Worm (Caenorhabditis elegans): Measurements from ENCODE around the gene W01D2.6.

ce11 chrII:14799367-14799766 lies 9.4 kb upstream of the W01D2.6 start:
- no peak for TF ChIP-seq ztf-4 (tag; optimal IDR thresholded peaks at IDR 0.05)
- TF ChIP-seq R02D3.7 (tag; optimal IDR thresholded peaks at IDR 0.05) = no peak

Measured in whole organism, L2 larva.